Worm (Caenorhabditis elegans): Measurements from ENCODE around the gene R06F6.12.

R06F6.12 gene

ce11 chrII:10800209-10800608 is 23.7 kb downstream of the R06F6.12 start:
- TF ChIP-seq nhr-71 (tag; optimal IDR thresholded peaks at IDR 0.05): peak; percentile 28
- peak; percentile 82 for TF ChIP-seq lin-14 (GFP tag; optimal IDR thresholded peaks at IDR 0.05)
- no peak for TF ChIP-seq lin-35 (GFP tag; optimal IDR thresholded peaks at IDR 0.05)
- no peak for TF ChIP-seq lin-15B (tag; optimal IDR thresholded peaks at IDR 0.05)
- peak; percentile 13 for TF ChIP-seq mef-2 (tag; optimal IDR thresholded peaks at IDR 0.05)
- TF ChIP-seq snu-23 (GFP tag; optimal IDR thresholded peaks at IDR 0.05): no peak
- TF ChIP-seq nhr-85 (tag): no peak
- no peak for TF ChIP-seq hlh-17 (GFP tag; optimal IDR thresholded peaks at IDR 0.05; ENCODE audit: borderline replicate concordance)
- TF ChIP-seq unc-98 (GFP tag; IDR thresholded peaks at IDR 0.05): no peak
- no peak for TF ChIP-seq sup-37 (GFP tag; optimal IDR thresholded peaks at IDR 0.05)
- no peak for TF ChIP-seq C16A3.4 (tag; optimal IDR thresholded peaks at IDR 0.05)
- peak in 1 of 2 experiments; percentile 3 for TF ChIP-seq lsy-2 (tag; optimal IDR thresholded peaks at IDR 0.05)
- peak; percentile 13 for TF ChIP-seq nhr-47 (tag; optimal IDR thresholded peaks at IDR 0.05)
- TF ChIP-seq egl-13 (tag; optimal IDR thresholded peaks at IDR 0.05): peak; percentile 21

ce11 chrII:10798429-10798893 is 25.4 kb downstream of the R06F6.12 start, which contains the start of gene npp-19:
Gene npp-19 (minus strand): TSS chrII:10798479.
- peak; percentile 67 for TF ChIP-seq C04F5.9 (tag; optimal IDR thresholded peaks at IDR 0.05)
- no peak for TF ChIP-seq sox-4 (tag; optimal IDR thresholded peaks at IDR 0.05)
- TF ChIP-seq unc-86 (tag; optimal IDR thresholded peaks at IDR 0.05): peak; percentile 12
- TF ChIP-seq nhr-20 (tag; optimal IDR thresholded peaks at IDR 0.05): peak; percentile 69
- TF ChIP-seq grh-1 (GFP tag; IDR thresholded peaks at IDR 0.05): no peak
- TF ChIP-seq rnt-1 (tag; optimal IDR thresholded peaks at IDR 0.05): peak; percentile 81
- peak; percentile 16 for TF ChIP-seq elt-2 (tag; optimal IDR thresholded peaks at IDR 0.05)
- TF ChIP-seq tbx-2 (tag; optimal IDR thresholded peaks at IDR 0.05): peak; percentile 67
- TF ChIP-seq aly-2 (tag; optimal IDR thresholded peaks at IDR 0.05): peak; percentile 77
- TF ChIP-seq lir-3 (tag; optimal IDR thresholded peaks at IDR 0.05; ENCODE audit: poor library complexity): peak; percentile 23
- TF ChIP-seq zip-4 (GFP tag; optimal IDR thresholded peaks at IDR 0.05): no peak
- TF ChIP-seq xbp-1 (tag; optimal IDR thresholded peaks at IDR 0.05): peak; percentile 72
- TF ChIP-seq nhr-11 (tag; optimal IDR thresholded peaks at IDR 0.05): peak; percentile 35
- TF ChIP-seq unc-130 (tag; optimal IDR thresholded peaks at IDR 0.05): peak; percentile 34
- peak; percentile 99 for TF ChIP-seq F16B12.6 (tag; optimal IDR thresholded peaks at IDR 0.05)
- TF ChIP-seq lin-14 (GFP tag; optimal IDR thresholded peaks at IDR 0.05): no peak
- TF ChIP-seq nhr-47 (tag; optimal IDR thresholded peaks at IDR 0.05): peak; percentile 81
- peak in 1 of 2 experiments; percentile 58 for TF ChIP-seq mdl-1 (tag; optimal IDR thresholded peaks at IDR 0.05)
- TF ChIP-seq fos-1 (tag; optimal IDR thresholded peaks at IDR 0.05): peak; percentile 38
- peak; percentile 56 for TF ChIP-seq nhr-77 (tag; optimal IDR thresholded peaks at IDR 0.05)
- peak; percentile 98 to 99 (median 98) for TF ChIP-seq dpl-1 (GFP tag; optimal IDR thresholded peaks at IDR 0.05)
- TF ChIP-seq lin-35 (GFP tag; optimal IDR thresholded peaks at IDR 0.05): peak; percentile 98 to 99
- TF ChIP-seq dsc-1 (tag; optimal IDR thresholded peaks at IDR 0.05): peak; percentile 58
- peak; percentile 27 for TF ChIP-seq lin-39 (tag; optimal IDR thresholded peaks at IDR 0.05)
- TF ChIP-seq nhr-19 (GFP tag; conservative IDR thresholded peaks at IDR 0.05): peak; percentile 70
- no peak for TF ChIP-seq mef-2 (tag; optimal IDR thresholded peaks at IDR 0.05)
- TF ChIP-seq lin-15B (tag; optimal IDR thresholded peaks at IDR 0.05): peak; percentile 62
- TF ChIP-seq hlh-4 (tag; optimal IDR thresholded peaks at IDR 0.05): no peak
- TF ChIP-seq alr-1 (tag; optimal IDR thresholded peaks at IDR 0.05; ENCODE audit: borderline replicate concordance): no peak
- peak; percentile 53 for TF ChIP-seq isw-1 (GFP tag; IDR thresholded peaks at IDR 0.05)
- TF ChIP-seq snpc-4 (tag; optimal IDR thresholded peaks at IDR 0.05): peak; percentile 61
- TF ChIP-seq nhr-237 (tag; optimal IDR thresholded peaks at IDR 0.05): no peak
- peak; percentile 84 for TF ChIP-seq mep-1 (tag; optimal IDR thresholded peaks at IDR 0.05)
- peak; percentile 81 for TF ChIP-seq blmp-1 (tag; optimal IDR thresholded peaks at IDR 0.05)
- TF ChIP-seq nhr-71 (tag; optimal IDR thresholded peaks at IDR 0.05): peak; percentile 76
- TF ChIP-seq nhr-90 (tag; optimal IDR thresholded peaks at IDR 0.05; ENCODE audit: poor library complexity): peak; percentile 47
- TF ChIP-seq ceh-82 (tag; optimal IDR thresholded peaks at IDR 0.05): peak; percentile 64 to 83 (median 70)
- TF ChIP-seq efl-1 (optimal IDR thresholded peaks at IDR 0.05): peak; percentile 99
- peak; percentile 99 to 100 for TF ChIP-seq efl-1 (GFP tag; optimal IDR thresholded peaks at IDR 0.05 in 1 of 2)
- peak; percentile 6 for TF ChIP-seq ama-1 (optimal IDR thresholded peaks at IDR 0.05)
- peak; percentile 63 for TF ChIP-seq lin-13 (GFP tag; optimal IDR thresholded peaks at IDR 0.05)
- peak; percentile 83 for TF ChIP-seq snu-23 (GFP tag; optimal IDR thresholded peaks at IDR 0.05)
- no peak for TF ChIP-seq pax-3 (tag; optimal IDR thresholded peaks at IDR 0.05)

Measured in whole organism, L1 larva.